Fruit fly (Drosophila melanogaster) whole organism: ENCODE measurements around the gene CG14282.

Source experiments
- CG8478 ChIP-seq: fragments of >200 bp; optimal IDR thresholded peaks from 2 replicates; lab custom pipeline; 2018; ENCODE audit warnings: inconsistent platforms
- Dll ChIP-seq: fragments of >200 bp; optimal IDR thresholded peaks from 2 replicates; lab custom pipeline; 2017
- EcR ChIP-seq, 2 experiments: fragments of >200 bp; optimal IDR thresholded peaks; 2 replicates each; lab custom pipeline; 2017; ENCODE audit warnings: missing biosample characterization in 2 of 2, missing genetic modification characterization in 2 of 2, missing genetic modification reagents in 2 of 2
- pan ChIP-seq: fragments of >200 bp; optimal IDR thresholded peaks from 2 replicates; lab custom pipeline; 2017
- psq ChIP-seq: fragments of >200 bp; optimal IDR thresholded peaks from 2 replicates; lab custom pipeline; 2017
- usp ChIP-seq: fragments of >200 bp; optimal IDR thresholded peaks from 2 replicates; lab custom pipeline; 2017; ENCODE audit warnings: missing biosample characterization, missing genetic modification characterization, mixed read lengths

The CG14282 gene

DNA sequence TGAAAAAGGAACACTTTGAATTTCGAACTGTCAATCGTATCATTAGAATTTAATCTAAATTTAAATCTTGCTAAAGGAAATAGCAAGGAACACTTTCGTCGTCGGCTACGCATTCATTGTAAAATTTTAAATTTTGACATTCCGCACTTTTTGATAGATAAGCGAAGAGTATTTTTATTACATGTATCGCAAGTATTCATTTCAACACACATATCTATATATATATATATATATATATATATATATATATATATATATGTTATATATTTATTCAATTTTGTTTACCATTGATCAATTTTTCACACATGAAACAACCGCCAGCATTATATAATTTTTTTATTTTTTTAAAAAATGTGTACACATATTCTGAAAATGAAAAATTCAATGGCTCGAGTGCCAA is 17.0 kb upstream of the CG14282 start, which contains the start of gene CG11779:
TSS of gene CG11779 (minus strand) at position 101 of the 400 bp plus-strand sequence.
- TF ChIP-seq psq (lab: Kevin White, UChicago) = no peak

DNA sequence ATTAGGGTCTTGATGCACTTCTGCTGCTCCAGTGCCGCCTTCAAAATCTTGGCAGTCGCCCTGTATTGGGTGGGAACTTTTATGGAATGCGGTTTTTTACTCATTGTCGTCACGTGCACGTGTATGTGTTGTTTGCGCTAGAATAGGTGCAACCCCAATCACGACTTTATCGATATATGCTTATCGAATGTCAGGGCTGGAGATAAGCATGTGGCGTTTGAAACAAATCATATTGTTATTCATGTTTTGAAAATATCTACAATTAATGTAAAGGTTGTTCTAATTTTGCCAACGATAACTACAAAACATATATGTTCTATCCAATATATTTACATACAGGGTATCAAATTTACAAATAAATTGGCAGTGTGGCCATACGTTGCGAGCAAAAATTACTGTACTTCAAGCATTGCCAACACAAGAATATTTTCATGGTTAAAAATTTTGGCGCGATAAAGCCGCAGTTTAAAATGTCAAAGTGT is 14.6 kb upstream of the CG14282 start, which contains the start of the genes CG42359 and Nsun5:
TSS of gene CG42359 (minus strand) at position 166 of the 482 bp plus-strand sequence.
TSS of gene Nsun5 (minus strand) at position 166 of the 482 bp plus-strand sequence.
- TF ChIP-seq pan (lab: Kevin White, UChicago) (peak; percentile 60), psq (lab: Kevin White, UChicago) (no peak)

DNA sequence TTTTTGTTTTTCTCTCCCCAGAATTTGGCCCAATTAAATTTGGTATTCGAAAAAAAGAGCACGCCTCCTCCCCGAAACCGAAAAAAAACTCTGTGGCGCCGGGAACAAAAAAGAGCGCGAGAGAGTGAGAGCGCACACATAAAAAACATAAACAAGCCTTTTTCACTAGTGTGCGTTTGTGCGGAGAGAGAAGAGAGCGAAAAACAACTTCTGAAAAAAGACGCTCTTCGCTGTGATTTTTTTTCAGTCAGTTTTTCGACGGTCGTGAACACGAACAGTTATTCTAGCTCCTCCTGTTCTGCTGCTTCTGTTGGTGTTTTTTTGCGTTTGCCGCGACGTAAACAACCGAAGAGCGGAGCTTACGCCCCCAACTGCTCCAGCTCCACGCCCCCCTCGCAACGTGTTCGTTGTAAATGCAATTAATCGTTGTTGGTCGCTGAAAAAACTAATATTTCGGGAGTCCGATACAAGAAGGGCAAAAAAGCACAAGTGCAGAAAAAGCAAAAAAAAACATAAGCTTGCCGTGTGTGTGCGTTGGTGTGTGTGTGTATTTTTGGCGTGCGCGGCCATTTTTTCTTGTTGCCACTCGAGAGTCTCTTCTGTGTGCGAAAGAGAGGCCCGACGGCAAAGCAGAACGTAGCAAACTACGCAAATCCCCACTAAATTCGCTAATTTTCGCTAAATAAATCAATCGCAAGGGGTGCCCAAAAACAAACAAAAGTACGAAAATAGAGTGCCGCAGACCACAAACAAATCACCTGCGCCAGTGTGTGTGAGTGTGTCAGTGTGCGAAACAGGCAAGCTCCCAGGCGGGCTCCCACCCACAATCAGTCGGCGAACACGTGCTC is 12.6 kb upstream of the CG14282 start, which contains the start of gene sqz:
TSS of gene sqz (plus strand) at position 240 of the 848 bp plus-strand sequence.
- peak; percentile 93 for TF ChIP-seq Dll (lab: Kevin White, UChicago)
- no peak for TF ChIP-seq pan (lab: Kevin White, UChicago)

DNA sequence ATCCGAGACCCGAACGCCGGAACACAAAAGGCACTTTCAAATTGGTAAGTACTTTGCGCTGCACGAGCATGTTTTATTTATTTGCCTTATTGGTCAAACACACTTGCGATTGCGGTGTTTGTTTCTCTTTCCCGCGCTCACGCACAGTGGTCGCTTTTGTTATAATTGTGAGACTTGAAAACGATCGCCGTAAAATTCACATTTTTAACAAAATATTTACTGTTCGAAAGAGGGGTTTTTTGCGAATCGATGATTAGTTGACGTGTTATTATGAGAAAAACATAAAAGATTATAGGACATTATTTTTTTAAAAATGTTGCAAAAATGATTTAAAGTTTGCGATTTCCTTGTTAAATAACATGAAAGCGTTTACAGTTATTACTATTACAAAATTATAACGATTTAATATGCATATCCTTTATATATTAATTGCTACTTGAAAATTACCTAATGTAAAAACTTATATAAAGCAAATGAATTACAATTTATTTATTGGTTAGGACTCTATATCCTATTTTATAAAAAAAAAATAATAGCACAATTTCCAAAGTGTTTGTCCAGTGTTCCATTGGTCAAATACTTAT is 11.8 kb upstream of the CG14282 start:
- TF ChIP-seq EcR (GFP tag; optimal IDR thresholded peaks at IDR 0.05; lab: Kevin White, UChicago) (no peak), psq (lab: Kevin White, UChicago) (no peak), usp (GFP tag; lab: Kevin White, UChicago) (no peak), Dll (lab: Kevin White, UChicago) (no peak), pan (lab: Kevin White, UChicago) (no peak), CG8478 (no peak)

DNA sequence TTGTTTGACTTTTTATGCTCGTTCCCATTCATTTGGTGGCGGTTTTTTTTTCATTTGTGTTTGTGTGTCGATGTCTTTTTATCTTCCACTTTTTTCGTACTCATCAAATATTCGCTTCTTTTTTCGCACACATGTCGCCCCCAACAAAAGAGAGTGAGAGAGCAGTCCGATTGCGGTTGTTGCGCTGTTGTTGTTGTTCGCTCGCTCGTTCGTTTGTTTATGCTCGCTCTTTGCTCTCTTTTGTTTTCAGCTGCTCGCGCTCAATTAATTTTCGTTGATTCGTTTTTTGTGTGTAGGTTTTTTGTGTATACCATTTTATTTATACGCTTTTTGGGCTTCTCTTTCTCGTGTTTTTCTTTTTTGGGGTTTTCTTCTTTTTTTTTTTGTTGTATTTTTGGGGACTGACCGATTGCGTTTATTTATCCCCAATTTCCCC is 11.2 kb upstream of the CG14282 start:
- TF ChIP-seq pan (lab: Kevin White, UChicago) (no peak), usp (GFP tag; lab: Kevin White, UChicago) (no peak), Dll (lab: Kevin White, UChicago) (peak; percentile 80)

DNA sequence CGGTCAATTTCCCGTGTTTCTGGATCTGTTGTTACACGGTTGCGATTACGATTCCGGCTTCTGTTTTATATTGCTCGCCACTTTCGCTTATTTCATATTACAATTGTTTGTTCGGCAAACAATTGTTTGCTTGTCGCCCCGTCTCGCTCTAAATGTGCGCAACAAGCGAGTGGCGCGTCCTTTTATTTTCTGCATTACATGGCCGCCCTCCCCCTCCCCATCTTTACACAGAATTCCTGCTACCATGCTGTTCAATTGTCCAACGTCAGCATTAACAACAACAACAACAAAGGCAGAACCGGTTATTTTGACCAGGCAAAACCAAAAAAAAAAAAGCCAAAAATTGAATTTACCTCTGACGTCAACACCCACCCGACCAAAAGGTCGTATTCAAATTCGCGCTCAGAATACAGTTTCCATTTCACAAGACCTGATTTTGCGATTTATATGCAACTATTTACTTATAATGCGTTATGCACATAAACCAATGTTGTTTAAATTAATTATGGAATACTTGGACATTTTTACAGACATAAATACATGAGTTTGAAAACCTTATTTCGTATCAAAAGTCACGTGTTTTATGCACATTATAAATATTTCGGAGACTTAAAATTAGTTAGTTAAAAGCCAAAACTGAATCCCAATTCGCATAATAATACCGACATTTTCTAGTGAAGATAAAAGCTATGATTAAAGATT is 10.6 kb upstream of the CG14282 start:
- TF ChIP-seq EcR (GFP tag; optimal IDR thresholded peaks at IDR 0.05; lab: Kevin White, UChicago) (no peak), pan (lab: Kevin White, UChicago) (no peak), usp (GFP tag; lab: Kevin White, UChicago) (no peak)

DNA sequence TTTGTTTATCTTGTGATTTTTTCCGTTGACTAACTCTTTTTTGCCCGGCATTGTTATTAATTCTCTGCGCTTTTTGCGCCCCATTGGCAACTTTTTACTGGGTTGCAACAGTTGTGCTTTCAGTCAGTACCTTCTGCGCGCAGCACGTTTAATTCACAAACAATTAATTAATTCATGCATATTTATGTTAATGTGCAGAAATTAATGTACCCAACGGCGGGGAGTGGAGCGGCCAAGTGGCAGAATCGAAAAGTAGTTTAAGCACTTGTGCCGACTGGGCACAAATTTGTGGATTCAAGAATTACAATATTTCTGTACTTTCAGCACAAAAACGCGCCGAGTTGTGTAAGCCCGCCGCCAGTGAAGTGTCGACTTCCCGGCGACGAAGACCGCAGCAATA is 9.3 kb upstream of the CG14282 start:
- TF ChIP-seq CG8478 = no peak
- TF ChIP-seq usp (GFP tag; lab: Kevin White, UChicago) = no peak
- no peak for TF ChIP-seq psq (lab: Kevin White, UChicago)
- TF ChIP-seq Dll (lab: Kevin White, UChicago) = no peak
- TF ChIP-seq pan (lab: Kevin White, UChicago) = no peak
- no peak for TF ChIP-seq EcR (GFP tag; optimal IDR thresholded peaks at IDR 0.05; lab: Kevin White, UChicago)

DNA sequence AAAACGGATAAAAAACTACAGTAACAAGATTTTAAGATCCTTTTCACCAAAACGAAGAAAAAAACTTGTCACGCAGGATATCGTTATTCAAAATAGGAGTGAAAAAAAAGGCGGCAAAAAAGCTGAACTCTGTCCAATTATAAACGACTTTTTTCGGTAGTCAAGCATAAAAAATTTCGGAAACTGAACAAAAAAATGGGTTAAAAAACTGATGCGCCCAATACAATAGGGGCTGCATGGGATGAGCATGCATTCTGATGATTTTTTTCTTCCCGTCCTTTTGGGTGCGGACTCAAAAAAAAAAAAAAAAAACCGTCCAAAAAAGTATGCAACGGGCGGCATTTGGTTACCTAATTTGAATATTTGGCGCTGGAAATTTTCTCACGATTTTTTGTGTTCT is 2.3 kb upstream of the CG14282 start:
- TF ChIP-seq EcR (GFP tag; optimal IDR thresholded peaks at IDR 0.05; lab: Kevin White, UChicago) (no peak), psq (lab: Kevin White, UChicago) (no peak), usp (GFP tag; lab: Kevin White, UChicago) (no peak)

DNA sequence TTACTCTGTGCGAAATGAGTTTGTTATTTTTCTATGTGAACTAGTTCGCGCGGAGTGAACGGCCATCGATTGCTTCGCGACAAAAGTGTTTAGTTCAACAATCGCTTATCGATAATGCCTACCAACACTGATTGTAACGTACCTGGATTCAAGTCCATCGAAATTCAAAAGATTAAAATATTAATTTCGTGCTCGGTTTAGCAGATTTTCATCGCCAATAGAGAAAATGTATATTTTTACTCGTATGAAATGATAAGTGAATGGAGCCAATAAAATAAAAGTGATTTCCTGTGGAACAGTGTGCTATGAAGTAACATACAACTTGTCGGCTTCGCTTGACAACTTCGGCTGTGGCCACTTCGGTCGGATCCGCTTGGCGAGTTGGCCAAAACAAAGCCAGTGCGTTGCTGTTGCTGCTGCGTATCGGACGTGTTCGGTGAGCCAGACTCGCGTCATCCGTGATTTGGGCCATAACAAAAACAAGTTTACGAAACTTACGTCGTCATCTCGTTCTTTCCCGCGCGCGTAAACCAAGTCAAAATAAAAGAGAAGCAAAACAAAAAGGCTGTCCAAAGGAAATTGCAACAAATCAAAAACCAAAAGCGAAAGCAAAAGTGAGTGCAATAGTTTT is 3.6 kb downstream of the CG14282 start, which contains the start of the genes CG5555 and myd:
TSS of gene CG5555 (minus strand) at position 276 of the 631 bp plus-strand sequence.
TSS of gene myd (plus strand) at position 397 of the 631 bp plus-strand sequence.
- no peak for TF ChIP-seq psq (lab: Kevin White, UChicago)
- no peak for TF ChIP-seq EcR (GFP tag; optimal IDR thresholded peaks at IDR 0.05; lab: Kevin White, UChicago)
- TF ChIP-seq CG8478 = no peak
- no peak for TF ChIP-seq Dll (lab: Kevin White, UChicago)
- TF ChIP-seq pan (lab: Kevin White, UChicago) = no peak
- TF ChIP-seq usp (GFP tag; lab: Kevin White, UChicago) = no peak

DNA sequence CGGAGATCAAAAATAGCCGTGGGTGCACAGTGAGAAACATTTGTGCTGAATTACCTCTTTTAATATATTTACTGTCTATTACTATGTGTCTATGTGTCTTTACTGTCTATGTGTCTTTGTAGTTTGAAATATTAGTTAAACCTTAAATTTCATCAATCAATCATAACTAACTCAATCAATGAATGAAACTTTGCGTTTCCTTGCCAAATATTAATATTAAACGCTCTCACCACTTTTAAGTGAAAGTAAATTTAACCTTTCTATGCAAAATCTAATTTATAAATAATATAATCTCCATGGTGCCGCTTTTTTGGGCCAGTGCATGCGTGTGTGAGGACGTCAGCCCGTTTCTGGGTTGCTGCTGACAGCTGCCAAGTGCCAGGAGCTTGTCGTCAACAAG is 4.4 kb downstream of the CG14282 start:
- no peak for TF ChIP-seq EcR (GFP tag; optimal IDR thresholded peaks at IDR 0.05; lab: Kevin White, UChicago)
- no peak for TF ChIP-seq pan (lab: Kevin White, UChicago)
- TF ChIP-seq Dll (lab: Kevin White, UChicago) = no peak
- TF ChIP-seq psq (lab: Kevin White, UChicago) = no peak
- TF ChIP-seq CG8478 = no peak
- no peak for TF ChIP-seq usp (GFP tag; lab: Kevin White, UChicago)

DNA sequence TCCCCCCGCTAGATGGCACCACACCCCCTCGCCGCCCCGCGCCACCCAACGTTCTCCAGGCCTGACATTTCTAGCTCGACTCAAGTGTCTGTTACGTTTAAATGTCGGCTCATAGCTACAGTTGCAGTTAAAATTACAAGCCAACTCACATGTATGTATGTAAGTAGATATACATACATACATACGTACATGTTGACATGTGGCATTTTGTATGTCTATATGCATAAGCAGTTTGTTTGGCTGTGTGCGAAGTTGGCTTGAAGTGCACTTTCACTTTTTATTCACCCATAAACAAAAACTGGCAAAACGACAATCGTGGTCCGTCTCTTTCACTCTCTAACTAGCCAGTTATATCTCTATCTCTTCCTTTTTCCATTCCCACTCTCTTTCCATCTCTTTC is 6.0 kb downstream of the CG14282 start:
- no peak for TF ChIP-seq CG8478
- TF ChIP-seq pan (lab: Kevin White, UChicago) = no peak
- TF ChIP-seq psq (lab: Kevin White, UChicago) = no peak
- TF ChIP-seq usp (GFP tag; lab: Kevin White, UChicago) = no peak
- TF ChIP-seq EcR (GFP tag; optimal IDR thresholded peaks at IDR 0.05; lab: Kevin White, UChicago) = no peak
- TF ChIP-seq Dll (lab: Kevin White, UChicago) = no peak
